Worm (Caenorhabditis elegans) whole organism, mixed stage, embryonic: ENCODE data around the gene aco-2.

Experiments used
- blmp-1 ChIP-seq: fragments of 150-350 bp; optimal IDR thresholded peaks from 2 replicates; lab custom pipeline; 2014; ENCODE audit warnings: missing biosample characterization, missing genetic modification characterization
- ces-1 ChIP-seq: fragments of 150-350 bp; optimal IDR thresholded peaks from 2 replicates; lab custom pipeline; 2014; ENCODE audit warnings: missing biosample characterization, missing genetic modification reagents, missing genetic modification characterization
- drap-1 ChIP-seq: fragments of 200-800 bp; sonication (Bioruptor generic); optimal IDR thresholded peaks from 3 replicates; lab custom pipeline; 2018; ENCODE audit warnings: mild to moderate bottlenecking, missing genetic modification characterization, missing compliant biosample characterization
- elt-3 ChIP-seq: fragments of 150-350 bp; optimal IDR thresholded peaks from 2 replicates; lab custom pipeline; 2014; ENCODE audit warnings: missing biosample characterization, missing genetic modification characterization
- flh-1 ChIP-seq: fragments of 200-800 bp; sonication (Bioruptor generic); optimal IDR thresholded peaks from 2 replicates; lab custom pipeline; 2018; ENCODE audit warnings: mild to moderate bottlenecking, missing genetic modification characterization, moderate library complexity, missing compliant biosample characterization
- lin-13 ChIP-seq: fragments of 150-350 bp; optimal IDR thresholded peaks from 2 replicates; lab custom pipeline; 2014; ENCODE audit warnings: missing biosample characterization, missing genetic modification characterization
- lin-32 ChIP-seq: fragments of 200-800 bp; sonication (Bioruptor generic); optimal IDR thresholded peaks from 2 replicates; lab custom pipeline; 2018; ENCODE audit warnings: mild to moderate bottlenecking, missing genetic modification characterization, missing compliant biosample characterization
- mep-1 ChIP-seq: fragments of 150-350 bp; optimal IDR thresholded peaks from 2 replicates; lab custom pipeline; 2017; ENCODE audit warnings: missing biosample characterization, missing genetic modification reagents, missing genetic modification characterization, inconsistent platforms
- nhr-237 ChIP-seq: fragments of 150-350 bp; optimal IDR thresholded peaks from 2 replicates; lab custom pipeline; 2014; ENCODE audit warnings: missing biosample characterization, missing genetic modification characterization
- nhr-76 ChIP-seq: sonication (generic microtip); optimal IDR thresholded peaks from 2 replicates; lab custom pipeline; 2017; ENCODE audit warnings: missing biosample characterization, missing genetic modification characterization
- snpc-4 ChIP-seq: fragments of 150-350 bp; optimal IDR thresholded peaks from 2 replicates; lab custom pipeline; 2014; ENCODE audit warnings: missing biosample characterization, missing genetic modification characterization
- unc-39 ChIP-seq: fragments of 150-350 bp; optimal IDR thresholded peaks from 2 replicates; lab custom pipeline; 2014; ENCODE audit warnings: missing biosample characterization, missing genetic modification characterization

- TF ChIP-seq unc-39 (tag; lab: Kevin White, UChicago) (no peak), nhr-76 (tag; lab: Kevin White, UChicago) (no peak), drap-1 (no peak), blmp-1 (no peak), mep-1 (no peak), lin-13 (tag; lab: Kevin White, UChicago) (no peak), elt-3 (tag; lab: Kevin White, UChicago) (no peak), snpc-4 (tag; lab: Kevin White, UChicago) (no peak), flh-1 (no peak), nhr-237 (tag; lab: Kevin White, UChicago) (no peak), ces-1 (GFP tag; lab: Kevin White, UChicago) (no peak), lin-32 (GFP tag; lab: Kevin White, UChicago) (no peak)
Observed at ce11 chrIII:8001557-8001956, 28.0 kb downstream of the aco-2 start.
